Worm (Caenorhabditis elegans): ENCODE measurements around the gene C53A5.9.

Gene C53A5.9

DNA sequence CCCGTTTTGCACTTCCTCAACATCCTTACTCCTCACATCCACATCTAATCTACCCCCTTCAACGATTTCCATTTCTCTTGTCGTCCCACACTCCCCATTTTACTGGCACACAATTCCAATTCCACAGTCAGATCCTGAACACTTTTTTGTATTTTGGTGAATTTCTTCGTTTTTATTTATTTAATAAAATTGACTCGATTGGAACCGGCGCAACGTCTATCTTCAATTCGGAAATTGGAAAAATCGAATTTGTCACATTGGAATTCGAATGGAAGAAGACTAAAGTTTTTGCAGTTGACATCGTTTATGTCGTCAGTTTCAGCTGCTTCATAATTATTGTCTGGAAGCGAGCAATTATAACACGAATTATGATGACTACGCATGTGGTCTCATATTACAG is 31.4 kb downstream of the C53A5.9 start:
- TF ChIP-seq unc-62 (GFP tag; optimal IDR thresholded peaks at IDR 0.05) (no peak), egl-5 (tag; optimal IDR thresholded peaks at IDR 0.05) (no peak), pqm-1 (tag; optimal IDR thresholded peaks at IDR 0.05) (no peak), fos-1 (tag; optimal IDR thresholded peaks at IDR 0.05) (no peak), nhr-23 (tag; optimal IDR thresholded peaks at IDR 0.05) (no peak), unc-39 (tag; optimal IDR thresholded peaks at IDR 0.05) (no peak), nhr-76 (tag; optimal IDR thresholded peaks at IDR 0.05) (no peak), nhr-237 (tag; optimal IDR thresholded peaks at IDR 0.05) (no peak), fkh-10 (GFP tag; optimal IDR thresholded peaks at IDR 0.05) (no peak), daf-12 (tag; optimal IDR thresholded peaks at IDR 0.05) (no peak), elt-3 (tag; optimal IDR thresholded peaks at IDR 0.05) (no peak), nfya-1 (tag; optimal IDR thresholded peaks at IDR 0.05; ENCODE audit: insufficient read depth) (no peak), nhr-67 (tag; optimal IDR thresholded peaks at IDR 0.05) (no peak), ztf-11 (tag; optimal IDR thresholded peaks at IDR 0.05) (no peak), ceh-9 (tag; optimal IDR thresholded peaks at IDR 0.05) (no peak), elt-2 (tag; optimal IDR thresholded peaks at IDR 0.05) (no peak)

DNA sequence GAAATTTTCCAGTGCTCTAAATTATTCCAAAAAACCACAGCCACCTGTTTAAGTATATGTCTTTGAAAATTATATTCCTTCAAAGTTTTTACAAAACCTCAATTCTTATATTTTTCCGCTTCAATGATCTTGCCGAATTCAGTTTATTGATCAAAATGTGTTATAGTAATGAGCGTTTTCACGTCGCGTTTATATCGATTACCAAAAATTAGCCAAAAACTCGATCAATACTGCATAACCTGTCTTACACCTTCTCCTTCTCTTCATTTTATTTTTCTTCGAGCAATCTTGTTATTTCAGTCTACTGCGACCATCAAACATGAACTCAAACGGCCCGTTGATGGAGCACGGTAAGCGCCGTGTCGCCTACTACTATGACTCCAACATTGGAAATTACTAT is 33.6 kb downstream of the C53A5.9 start, which contains the start of gene hda-1:
Gene hda-1 (plus strand): TSS at position 301 of the 400 bp plus-strand sequence.
- TF ChIP-seq pha-4 (tag; optimal IDR thresholded peaks at IDR 0.05) (no peak), egl-5 (tag; optimal IDR thresholded peaks at IDR 0.05) (no peak), nhr-76 (tag; optimal IDR thresholded peaks at IDR 0.05) (no peak), sea-2 (GFP tag; optimal IDR thresholded peaks at IDR 0.05) (no peak), lin-15B (tag; optimal IDR thresholded peaks at IDR 0.05) (no peak), eor-1 (tag; optimal IDR thresholded peaks at IDR 0.05) (no peak), skn-1 (tag; optimal IDR thresholded peaks at IDR 0.05) (no peak), nhr-237 (tag; optimal IDR thresholded peaks at IDR 0.05) (no peak), daf-12 (tag; optimal IDR thresholded peaks at IDR 0.05) (no peak), fkh-10 (GFP tag; optimal IDR thresholded peaks at IDR 0.05) (no peak), pqm-1 (tag; optimal IDR thresholded peaks at IDR 0.05) (no peak), nhr-28 (tag; optimal IDR thresholded peaks at IDR 0.05) (no peak), elt-1 (tag; optimal IDR thresholded peaks at IDR 0.05) (no peak), mdl-1 (tag; optimal IDR thresholded peaks at IDR 0.05) (no peak), hmg-11 (tag; optimal IDR thresholded peaks at IDR 0.05) (no peak), nhr-67 (tag; optimal IDR thresholded peaks at IDR 0.05) (no peak), nhr-11 (tag; optimal IDR thresholded peaks at IDR 0.05) (no peak)

DNA sequence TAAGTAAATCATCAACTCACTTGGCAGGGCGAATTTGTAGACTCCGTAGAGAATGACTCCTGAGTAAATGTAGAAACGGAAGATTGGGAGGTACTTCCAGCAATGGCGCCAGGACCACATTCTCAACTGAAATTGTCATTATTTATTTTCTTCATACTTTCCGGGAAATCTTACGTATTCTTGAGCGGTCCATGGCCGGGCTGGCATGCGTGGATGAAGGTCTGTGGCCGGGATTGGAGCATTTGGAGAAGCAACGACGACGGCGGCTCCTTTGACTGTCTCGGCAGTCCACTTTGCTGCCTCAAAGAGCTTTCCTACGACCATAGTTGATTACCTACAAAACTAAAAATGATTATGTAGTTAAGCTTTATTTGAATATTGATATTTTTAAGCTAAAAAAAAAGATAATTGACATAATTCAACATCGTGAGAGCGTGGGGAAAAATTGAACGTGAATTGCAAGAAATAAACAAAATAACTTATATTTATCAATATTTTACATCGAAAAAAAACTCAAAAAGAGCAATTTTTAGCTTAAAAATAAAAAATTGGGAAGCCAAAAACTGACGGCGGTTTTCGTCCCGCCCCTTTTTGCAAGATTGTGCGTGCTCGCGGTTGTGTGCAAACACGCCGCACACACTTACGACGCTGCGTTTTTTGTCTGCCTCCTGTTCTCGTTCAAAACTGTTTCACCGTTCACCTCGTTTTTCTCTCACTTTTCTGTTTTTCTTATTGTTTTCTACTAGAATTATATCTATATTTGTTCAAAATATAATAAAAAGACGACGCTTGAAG is 34.7 kb downstream of the C53A5.9 start, which contains the start of gene ril-1:
Gene ril-1 (minus strand): TSS at position 342 of the 795 bp plus-strand sequence.
- peak; percentile 54 for TF ChIP-seq lin-15B (tag; optimal IDR thresholded peaks at IDR 0.05)
- TF ChIP-seq snpc-4 (tag; optimal IDR thresholded peaks at IDR 0.05): no peak
- TF ChIP-seq nhr-237 (tag; optimal IDR thresholded peaks at IDR 0.05): no peak
- TF ChIP-seq ceh-28 (tag; optimal IDR thresholded peaks at IDR 0.05): no peak
- peak; percentile 48 for TF ChIP-seq elt-2 (tag; optimal IDR thresholded peaks at IDR 0.05)
- no peak for TF ChIP-seq nhr-12 (tag; optimal IDR thresholded peaks at IDR 0.05)
- no peak for TF ChIP-seq ceh-82 (tag; optimal IDR thresholded peaks at IDR 0.05)
- no peak for TF ChIP-seq nhr-77 (tag; optimal IDR thresholded peaks at IDR 0.05)
- TF ChIP-seq elt-3 (tag; optimal IDR thresholded peaks at IDR 0.05): no peak
- TF ChIP-seq nhr-43 (tag; optimal IDR thresholded peaks at IDR 0.05; ENCODE audit: poor library complexity, severe bottlenecking): no peak
- peak; percentile 49 for TF ChIP-seq hmg-11 (tag; optimal IDR thresholded peaks at IDR 0.05)
- TF ChIP-seq nfya-1 (tag; optimal IDR thresholded peaks at IDR 0.05; ENCODE audit: insufficient read depth): peak; percentile 64
- no peak for TF ChIP-seq mml-1 (tag; optimal IDR thresholded peaks at IDR 0.05)
- TF ChIP-seq nhr-23 (tag; optimal IDR thresholded peaks at IDR 0.05): peak; percentile 7
- TF ChIP-seq ceh-9 (tag; optimal IDR thresholded peaks at IDR 0.05): no peak
- no peak for TF ChIP-seq eor-1 (tag; optimal IDR thresholded peaks at IDR 0.05)
- TF ChIP-seq nhr-11 (tag; optimal IDR thresholded peaks at IDR 0.05): no peak
- peak; percentile 29 for TF ChIP-seq nhr-25 (tag; optimal IDR thresholded peaks at IDR 0.05)
- no peak for TF ChIP-seq lin-39 (tag; optimal IDR thresholded peaks at IDR 0.05)
- no peak for TF ChIP-seq ceh-16 (tag; optimal IDR thresholded peaks at IDR 0.05)
- no peak for TF ChIP-seq ama-1 (optimal IDR thresholded peaks at IDR 0.05)
- no peak for TF ChIP-seq skn-1 (tag; optimal IDR thresholded peaks at IDR 0.05)
- TF ChIP-seq mdl-1 (tag; optimal IDR thresholded peaks at IDR 0.05): no peak
- TF ChIP-seq zag-1 (tag; optimal IDR thresholded peaks at IDR 0.05): no peak
